Worm (Caenorhabditis elegans) whole organism, early embryonic: ENCODE data around the gene clec-123.

Experiments used
- B0310.2 ChIP-seq: sonication (generic microtip); optimal IDR thresholded peaks from 2 replicates; lab custom pipeline; 2016; ENCODE audit warnings: mild to moderate bottlenecking, missing genetic modification characterization, missing compliant biosample characterization
- F13C5.2 ChIP-seq: sonication (generic microtip); optimal IDR thresholded peaks from 2 replicates; lab custom pipeline; 2017; ENCODE audit warnings: mild to moderate bottlenecking, missing genetic modification characterization, inconsistent platforms, missing compliant biosample characterization
- aly-1 ChIP-seq: sonication (generic microtip); optimal IDR thresholded peaks from 2 replicates; lab custom pipeline; 2016; ENCODE audit warnings: missing genetic modification characterization, missing compliant biosample characterization
- ama-1 ChIP-seq: fragments of 150-350 bp; optimal IDR thresholded peaks from 2 replicates; lab custom pipeline; 2014
- ceh-13 ChIP-seq: fragments of 200-800 bp; sonication (Bioruptor generic); optimal IDR thresholded peaks from 2 replicates; lab custom pipeline; 2018; ENCODE audit warnings: mild to moderate bottlenecking, missing genetic modification characterization, missing compliant biosample characterization
- ceh-36 ChIP-seq: sonication (generic microtip); optimal IDR thresholded peaks from 2 replicates; lab custom pipeline; 2016; ENCODE audit warnings: missing genetic modification characterization, inconsistent platforms, missing compliant biosample characterization
- ets-7 ChIP-seq: sonication (generic microtip); optimal IDR thresholded peaks from 2 replicates; lab custom pipeline; 2016; ENCODE audit warnings: missing genotype, missing genetic modification characterization, missing compliant biosample characterization
- flt-1 ChIP-seq: fragments of 200-800 bp; sonication (Bioruptor generic); IDR thresholded peaks from 2 replicates; pipeline ENCODE4 v1.3.6; 2022; ENCODE audit warnings: missing genetic modification characterization, missing compliant biosample characterization
- hmbx-1 ChIP-seq: sonication (generic microtip); optimal IDR thresholded peaks from 2 replicates; lab custom pipeline; 2016; ENCODE audit warnings: mild to moderate bottlenecking, missing genetic modification characterization, missing compliant biosample characterization
- hmg-4 ChIP-seq: fragments of 200-800 bp; sonication (Bioruptor generic); optimal IDR thresholded peaks from 2 replicates; lab custom pipeline; 2018; ENCODE audit warnings: mild to moderate bottlenecking, missing genetic modification characterization, missing compliant biosample characterization
- hnd-1 ChIP-seq: sonication (generic microtip); optimal IDR thresholded peaks from 2 replicates; lab custom pipeline; 2016; ENCODE audit warnings: missing genetic modification characterization, missing compliant biosample characterization
- pes-1 ChIP-seq: fragments of 200-800 bp; sonication (Bioruptor generic); IDR thresholded peaks from 2 replicates; pipeline ENCODE4 v1.3.6; 2022; ENCODE audit warnings: missing genetic modification reagents, missing genetic modification characterization, missing compliant biosample characterization
- scrt-1 ChIP-seq: fragments of 200-800 bp; sonication (Bioruptor generic); IDR thresholded peaks from 2 replicates; pipeline ENCODE4 v1.3.6; 2022; ENCODE audit warnings: missing genetic modification characterization, missing compliant biosample characterization
- sea-1 ChIP-seq: fragments of 200-800 bp; sonication (Bioruptor generic); conservative IDR thresholded peaks from 2 replicates; pipeline ENCODE4 v1.3.6; 2022; ENCODE audit warnings: missing genetic modification characterization, missing compliant biosample characterization
- tbx-11 ChIP-seq: fragments of 200-800 bp; sonication (Bioruptor generic); IDR thresholded peaks from 2 replicates; pipeline ENCODE4 v1.3.6; 2022; ENCODE audit warnings: missing genetic modification characterization, missing compliant biosample characterization
- tbx-37 ChIP-seq: fragments of 200-800 bp; sonication (Bioruptor generic); conservative IDR thresholded peaks from 2 replicates; pipeline ENCODE4 v1.3.6; 2022; ENCODE audit warnings: missing genetic modification reagents, missing genetic modification characterization, missing compliant biosample characterization
- tra-4 ChIP-seq: sonication (generic microtip); optimal IDR thresholded peaks from 2 replicates; lab custom pipeline; 2017; ENCODE audit warnings: missing genetic modification characterization, missing compliant biosample characterization

The clec-123 gene

ce11 chrII:3148404-3148803 is 34.4 kb downstream of the clec-123 start:
- no peak for TF ChIP-seq ceh-13 (GFP tag; lab: Kevin White, UChicago)
- no peak for TF ChIP-seq tbx-37
- no peak for TF ChIP-seq ama-1 (lab: Kevin White, UChicago)
- no peak for TF ChIP-seq pes-1 (GFP tag; lab: Robert Waterston, UW)
- TF ChIP-seq sea-1 (GFP tag; lab: Robert Waterston, UW) = no peak
- no peak for TF ChIP-seq flt-1 (GFP tag; lab: Robert Waterston, UW)
- no peak for TF ChIP-seq tbx-11 (GFP tag; lab: Robert Waterston, UW)
- no peak for TF ChIP-seq hnd-1 (tag; lab: Kevin White, UChicago)
- no peak for TF ChIP-seq scrt-1 (GFP tag; lab: Robert Waterston, UW)
- TF ChIP-seq ceh-36 (tag; lab: Kevin White, UChicago) = no peak
- TF ChIP-seq hmg-4 (GFP tag; lab: Kevin White, UChicago) = no peak

ce11 chrII:3149521-3150190 is 35.6 kb downstream of the clec-123 start, which contains the start of the genes T10D4.11 and T10D4.1:
TSS of gene T10D4.11 (minus strand) at chrII:3149621.
TSS of gene T10D4.1 (plus strand) at chrII:3150140.
- no peak for TF ChIP-seq B0310.2 (tag; lab: Kevin White, UChicago)
- TF ChIP-seq tbx-37 = no peak
- TF ChIP-seq tbx-11 (GFP tag; lab: Robert Waterston, UW) = no peak
- TF ChIP-seq sea-1 (GFP tag; lab: Robert Waterston, UW) = no peak
- no peak for TF ChIP-seq tra-4 (tag; lab: Kevin White, UChicago)
- no peak for TF ChIP-seq F13C5.2

- no peak for TF ChIP-seq hnd-1 (tag; lab: Kevin White, UChicago)
- TF ChIP-seq pes-1 (GFP tag; lab: Robert Waterston, UW) = no peak
- TF ChIP-seq ets-7 (tag; lab: Kevin White, UChicago) = no peak
- TF ChIP-seq hmbx-1 = no peak
- no peak for TF ChIP-seq aly-1
- TF ChIP-seq tra-4 (tag; lab: Kevin White, UChicago) = no peak
- no peak for TF ChIP-seq sea-1 (GFP tag; lab: Robert Waterston, UW)
- no peak for TF ChIP-seq ceh-36 (tag; lab: Kevin White, UChicago)
- no peak for TF ChIP-seq B0310.2 (tag; lab: Kevin White, UChicago)
- no peak for TF ChIP-seq tbx-37
- TF ChIP-seq flt-1 (GFP tag; lab: Robert Waterston, UW) = no peak
- TF ChIP-seq F13C5.2 = no peak
- no peak for TF ChIP-seq ceh-13 (GFP tag; lab: Kevin White, UChicago)
- no peak for TF ChIP-seq hmg-4 (GFP tag; lab: Kevin White, UChicago)
- TF ChIP-seq ama-1 (lab: Kevin White, UChicago) = no peak
- no peak for TF ChIP-seq tbx-11 (GFP tag; lab: Robert Waterston, UW)
- TF ChIP-seq scrt-1 (GFP tag; lab: Robert Waterston, UW) = no peak
Measured at ce11 chrII:3151615-3152014, 37.6 kb downstream of the clec-123 start, which contains the start of the genes T10D4.14 and T10D4.19. TSS of gene T10D4.14 (minus strand) at chrII:3151715. TSS of gene T10D4.19 (plus strand) at chrII:3151918.

ce11 chrII:3154383-3154782 is 40.3 kb downstream of the clec-123 start, which contains the start of gene sri-32:
TSS of gene sri-32 (minus strand) at chrII:3154483.
- TF ChIP-seq hmbx-1 (no peak), pes-1 (GFP tag; lab: Robert Waterston, UW) (no peak), ama-1 (lab: Kevin White, UChicago) (no peak), tra-4 (tag; lab: Kevin White, UChicago) (no peak), tbx-11 (GFP tag; lab: Robert Waterston, UW) (no peak), ceh-13 (GFP tag; lab: Kevin White, UChicago) (no peak), B0310.2 (tag; lab: Kevin White, UChicago) (no peak), sea-1 (GFP tag; lab: Robert Waterston, UW) (no peak)

ce11 chrII:3156749-3157148 is 42.7 kb downstream of the clec-123 start, which contains the start of gene sri-33:
TSS of gene sri-33 (minus strand) at chrII:3156849.
- no peak for TF ChIP-seq hnd-1 (tag; lab: Kevin White, UChicago)
- no peak for TF ChIP-seq tra-4 (tag; lab: Kevin White, UChicago)
- TF ChIP-seq ceh-36 (tag; lab: Kevin White, UChicago) = no peak
- TF ChIP-seq scrt-1 (GFP tag; lab: Robert Waterston, UW) = no peak
- TF ChIP-seq ets-7 (tag; lab: Kevin White, UChicago) = no peak
- TF ChIP-seq tbx-37 = no peak
- TF ChIP-seq aly-1 = no peak
- no peak for TF ChIP-seq B0310.2 (tag; lab: Kevin White, UChicago)
- TF ChIP-seq pes-1 (GFP tag; lab: Robert Waterston, UW) = no peak

- TF ChIP-seq tbx-37 (no peak), F13C5.2 (no peak), ceh-13 (GFP tag; lab: Kevin White, UChicago) (no peak)
Measured at ce11 chrII:3158985-3159384, 45.0 kb downstream of the clec-123 start, which contains the start of gene sri-34. TSS of gene sri-34 (minus strand) at chrII:3159085.
